Fruit fly (Drosophila melanogaster) whole organism, embryonic: ENCODE data around the gene osp.

ENCODE experiments used
- B-H1 ChIP-seq: fragments of 200-800 bp; sonication (Bioruptor generic); IDR thresholded peaks from 3 replicates; pipeline ENCODE4 v1.3.6; 2022; ENCODE audit warnings: missing biosample characterization, missing genetic modification characterization
- CG10209 ChIP-seq: fragments of 200-800 bp; sonication (Bioruptor generic); optimal IDR thresholded peaks from 3 replicates; lab custom pipeline; 2017; ENCODE audit warnings: missing biosample characterization, mild to moderate bottlenecking, missing genetic modification characterization, missing genetic modification reagents
- CG1024 ChIP-seq: fragments of 200-800 bp; sonication (Bioruptor generic); IDR thresholded peaks from 2 replicates; pipeline ENCODE4 v1.3.6; 2022; ENCODE audit warnings: missing biosample characterization, missing genetic modification characterization
- CG10979 ChIP-seq: fragments of 200-800 bp; sonication (Bioruptor generic); optimal IDR thresholded peaks from 2 replicates; lab custom pipeline; 2018; ENCODE audit warnings: missing biosample characterization, mild to moderate bottlenecking, missing genetic modification characterization, moderate library complexity
- CG11723 ChIP-seq: fragments of 200-800 bp; sonication (Bioruptor generic); optimal IDR thresholded peaks from 2 replicates; lab custom pipeline; 2017; ENCODE audit warnings: missing biosample characterization, mild to moderate bottlenecking, missing genetic modification characterization
- CG12071 ChIP-seq: fragments of 200-800 bp; sonication (Bioruptor generic); optimal IDR thresholded peaks from 3 replicates; lab custom pipeline; 2018; ENCODE audit warnings: missing biosample characterization, mild to moderate bottlenecking, missing genetic modification characterization
- CG12236 ChIP-seq: fragments of 200-800 bp; sonication (Bioruptor generic); optimal IDR thresholded peaks from 2 replicates; lab custom pipeline; 2016; ENCODE audit warnings: missing biosample characterization, missing genetic modification characterization
- CG13775 ChIP-seq: fragments of 200-800 bp; sonication (Bioruptor generic); optimal IDR thresholded peaks from 3 replicates; lab custom pipeline; 2017; ENCODE audit warnings: missing biosample characterization, mild to moderate bottlenecking, missing genetic modification characterization
- CG14860 ChIP-seq: fragments of 200-800 bp; sonication (Bioruptor generic); IDR thresholded peaks from 3 replicates; pipeline ENCODE4 v1.3.6; 2022; ENCODE audit warnings: missing biosample characterization, missing genetic modification characterization; ENCODE audit not compliant: partially characterized antibody
- CG15269 ChIP-seq: fragments of 200-800 bp; sonication (Bioruptor generic); optimal IDR thresholded peaks from 2 replicates; lab custom pipeline; 2018; ENCODE audit warnings: missing biosample characterization, mild to moderate bottlenecking, missing genetic modification characterization, moderate library complexity
- CG16779 ChIP-seq: fragments of 200-800 bp; sonication (Bioruptor generic); IDR thresholded peaks from 2 replicates; pipeline ENCODE4 v1.3.6; 2022; ENCODE audit warnings: missing biosample characterization, missing genetic modification characterization
- CG17361 ChIP-seq: fragments of 200-800 bp; sonication (Bioruptor generic); IDR thresholded peaks from 3 replicates; pipeline ENCODE4 v1.3.6; 2022; ENCODE audit warnings: missing biosample characterization, missing genetic modification characterization
- CG18011 ChIP-seq: fragments of 200-800 bp; sonication (Bioruptor generic); optimal IDR thresholded peaks from 2 replicates; lab custom pipeline; 2017; ENCODE audit warnings: missing biosample characterization, missing genetic modification characterization, mild to moderate bottlenecking, moderate library complexity, missing genotype
- CG2120 ChIP-seq: fragments of 200-800 bp; sonication (Bioruptor generic); optimal IDR thresholded peaks from 3 replicates; lab custom pipeline; 2016; ENCODE audit warnings: missing biosample characterization, missing genetic modification characterization
- CG2875 ChIP-seq: fragments of 200-800 bp; sonication (Bioruptor generic); optimal IDR thresholded peaks from 2 replicates; lab custom pipeline; 2017; ENCODE audit warnings: missing biosample characterization, mild to moderate bottlenecking, missing genetic modification characterization, missing genetic modification reagents
- CG4820 ChIP-seq: fragments of 200-800 bp; sonication (Bioruptor generic); optimal IDR thresholded peaks from 3 replicates; lab custom pipeline; 2016; ENCODE audit warnings: missing biosample characterization, missing genetic modification characterization
- CG5245 ChIP-seq: fragments of 200-800 bp; sonication (Bioruptor generic); optimal IDR thresholded peaks from 3 replicates; lab custom pipeline; 2016; ENCODE audit warnings: missing biosample characterization, missing genetic modification characterization
- CG7271 ChIP-seq: fragments of 200-800 bp; sonication (Bioruptor generic); optimal IDR thresholded peaks from 2 replicates; lab custom pipeline; 2018; ENCODE audit warnings: missing biosample characterization, mild to moderate bottlenecking, missing genetic modification characterization, moderate library complexity
- CG8944 ChIP-seq: fragments of 200-800 bp; sonication (Bioruptor generic); optimal IDR thresholded peaks from 3 replicates; lab custom pipeline; 2016; ENCODE audit warnings: missing biosample characterization, missing genetic modification characterization
- CG9437 ChIP-seq: fragments of 200-800 bp; sonication (Bioruptor generic); optimal IDR thresholded peaks from 2 replicates; lab custom pipeline; 2018; ENCODE audit warnings: missing biosample characterization, mild to moderate bottlenecking, missing genetic modification characterization
- CG9797 ChIP-seq: fragments of 200-800 bp; sonication (Bioruptor generic); optimal IDR thresholded peaks from 3 replicates; lab custom pipeline; 2018; ENCODE audit warnings: missing biosample characterization, mild to moderate bottlenecking, missing genetic modification characterization
- CHES-1-like ChIP-seq: fragments of 200-800 bp; sonication (Bioruptor generic); optimal IDR thresholded peaks from 2 replicates; lab custom pipeline; 2016; ENCODE audit warnings: missing biosample characterization, missing genetic modification characterization
- Camta ChIP-seq: fragments of 200-800 bp; sonication (Bioruptor generic); optimal IDR thresholded peaks from 2 replicates; lab custom pipeline; 2016; ENCODE audit warnings: missing biosample characterization, missing genetic modification characterization
- D19A ChIP-seq: fragments of 200-800 bp; optimal IDR thresholded peaks from 3 replicates; lab custom pipeline; 2019; ENCODE audit warnings: missing biosample characterization, mild to moderate bottlenecking, missing genetic modification characterization, moderate library complexity
- Deaf1 ChIP-seq: fragments of 200-800 bp; optimal IDR thresholded peaks from 3 replicates; lab custom pipeline; 2019; ENCODE audit warnings: missing biosample characterization, mild to moderate bottlenecking, missing genetic modification characterization, moderate library complexity
- Elba2 ChIP-seq: fragments of 200-800 bp; sonication (Bioruptor generic); optimal IDR thresholded peaks from 3 replicates; lab custom pipeline; 2016; ENCODE audit warnings: missing biosample characterization, missing genetic modification characterization
- Gug ChIP-seq: fragments of 200-800 bp; sonication (Bioruptor generic); IDR thresholded peaks from 4 replicates; pipeline ENCODE4 v1.3.6; 2022; ENCODE audit warnings: missing biosample characterization, missing genetic modification characterization
- Myb ChIP-seq: fragments of 200-800 bp; sonication (Bioruptor generic); optimal IDR thresholded peaks from 2 replicates; lab custom pipeline; 2016; ENCODE audit warnings: missing biosample characterization, missing genetic modification characterization
- Oaz ChIP-seq: fragments of 200-800 bp; sonication (Bioruptor generic); IDR thresholded peaks from 2 replicates; pipeline ENCODE4 v1.3.6; 2022; ENCODE audit warnings: missing biosample characterization, missing genetic modification characterization
- Opbp ChIP-seq: fragments of 200-800 bp; sonication (Bioruptor generic); IDR thresholded peaks from 3 replicates; pipeline ENCODE4 v1.3.6; 2022; ENCODE audit warnings: missing biosample characterization, missing genetic modification characterization; ENCODE audit not compliant: partially characterized antibody
- PHDP ChIP-seq: fragments of 200-800 bp; sonication (Bioruptor generic); optimal IDR thresholded peaks from 3 replicates; lab custom pipeline; 2018; ENCODE audit warnings: missing biosample characterization, mild to moderate bottlenecking, missing genetic modification characterization, moderate library complexity
- Six4 ChIP-seq: fragments of 200-800 bp; sonication (Bioruptor generic); optimal IDR thresholded peaks from 2 replicates; lab custom pipeline; 2016; ENCODE audit warnings: missing biosample characterization, missing genetic modification characterization
- abd-A ChIP-seq: fragments of 200-800 bp; sonication (Bioruptor generic); optimal IDR thresholded peaks from 3 replicates; lab custom pipeline; 2019; ENCODE audit warnings: missing biosample characterization, mild to moderate bottlenecking, missing genetic modification characterization, moderate library complexity
- croc ChIP-seq: fragments of 200-800 bp; sonication (Bioruptor generic); conservative IDR thresholded peaks from 3 replicates; pipeline ENCODE4 v1.3.6; 2022; ENCODE audit warnings: missing biosample characterization, missing genetic modification characterization
- dmrt99B ChIP-seq: fragments of 200-800 bp; sonication (Bioruptor generic); optimal IDR thresholded peaks from 2 replicates; lab custom pipeline; 2018; ENCODE audit warnings: missing biosample characterization, mild to moderate bottlenecking, missing genetic modification characterization, moderate library complexity
- dpn ChIP-seq, 2 experiments: fragments of 200-800 bp; sonication (Bioruptor generic); optimal IDR thresholded peaks; 3 replicates each; lab custom pipeline; 2016; ENCODE audit warnings: missing biosample characterization in 2 of 2, missing genetic modification characterization in 2 of 2
- emc ChIP-seq: fragments of 200-800 bp; sonication (Bioruptor generic); optimal IDR thresholded peaks from 2 replicates; lab custom pipeline; 2016; ENCODE audit warnings: missing biosample characterization, missing genetic modification characterization
- esg ChIP-seq: fragments of 200-800 bp; sonication (Bioruptor generic); conservative IDR thresholded peaks from 2 replicates; pipeline ENCODE4 v1.3.6; 2022; ENCODE audit warnings: missing biosample characterization, missing genetic modification characterization
- ewg ChIP-seq: fragments of 200-800 bp; sonication (Bioruptor generic); optimal IDR thresholded peaks from 3 replicates; lab custom pipeline; 2017; ENCODE audit warnings: mild to moderate bottlenecking, missing biosample characterization, missing genetic modification reagents, missing genetic modification characterization
- ken ChIP-seq: fragments of 200-800 bp; sonication (Bioruptor generic); IDR thresholded peaks from 3 replicates; pipeline ENCODE4 v1.3.6; 2022; ENCODE audit warnings: missing biosample characterization, missing genetic modification characterization
- lmd ChIP-seq: fragments of 200-800 bp; sonication (Bioruptor generic); IDR thresholded peaks from 2 replicates; pipeline ENCODE4 v1.3.6; 2022; ENCODE audit warnings: missing biosample characterization, missing genetic modification characterization
- lov ChIP-seq, 2 experiments: fragments of 200-800 bp in 1 of 2; fragments of >200 bp in 1 of 2; sonication (Bioruptor generic) in 1 of 2; IDR thresholded peaks in 1 of 2; optimal IDR thresholded peaks in 1 of 2; 2 replicates in 1 of 2; 3 replicates in 1 of 2; pipeline versions ENCODE4 v1.3.6 to Lab custom; 2017 to 2022; ENCODE audit warnings: missing biosample characterization in 1 of 2, missing genetic modification characterization in 1 of 2
- maf-S ChIP-seq: fragments of 200-800 bp; sonication (Bioruptor generic); optimal IDR thresholded peaks from 2 replicates; lab custom pipeline; 2016; ENCODE audit warnings: missing biosample characterization, missing genetic modification characterization
- peb ChIP-seq: fragments of 200-800 bp; sonication (Bioruptor generic); IDR thresholded peaks from 2 replicates; pipeline ENCODE4 v1.3.6; 2022; ENCODE audit warnings: missing biosample characterization, missing genetic modification characterization
- scrt ChIP-seq: fragments of 200-800 bp; sonication (Bioruptor generic); optimal IDR thresholded peaks from 2 replicates; lab custom pipeline; 2018; ENCODE audit warnings: missing biosample characterization, mild to moderate bottlenecking, missing genetic modification characterization, moderate library complexity
- sd ChIP-seq: fragments of 200-800 bp; sonication (Bioruptor generic); optimal IDR thresholded peaks from 3 replicates; lab custom pipeline; 2018; ENCODE audit warnings: missing biosample characterization, mild to moderate bottlenecking, missing genetic modification characterization, moderate library complexity
- sim ChIP-seq: fragments of 200-800 bp; sonication (Bioruptor generic); IDR thresholded peaks from 2 replicates; pipeline ENCODE4 v1.3.6; 2022; ENCODE audit warnings: missing biosample characterization, missing genetic modification characterization
- sug ChIP-seq: fragments of 200-800 bp; optimal IDR thresholded peaks from 2 replicates; lab custom pipeline; 2019; ENCODE audit warnings: missing biosample characterization, mild to moderate bottlenecking, missing genetic modification characterization, moderate library complexity
- yki ChIP-seq: fragments of >200 bp; optimal IDR thresholded peaks from 3 replicates; lab custom pipeline; 2018
- zfh2 ChIP-seq: fragments of 200-800 bp; sonication (Bioruptor generic); optimal IDR thresholded peaks from 2 replicates; lab custom pipeline; 2016; ENCODE audit warnings: missing biosample characterization, missing genetic modification characterization

osp gene

dm6 chr2L:14599058-14599789 is 89.9 kb downstream of the osp start (continued):
- no peak for TF ChIP-seq ken (GFP tag; lab: Robert Waterston, UW)
- TF ChIP-seq maf-S (GFP tag; lab: Kevin White, UChicago): no peak
- TF ChIP-seq emc: no peak
- no peak for TF ChIP-seq CG9437 (GFP tag; lab: Kevin White, UChicago)
- no peak for TF ChIP-seq CG12236
- TF ChIP-seq CG4820 (GFP tag; lab: Kevin White, UChicago): no peak
- no peak for TF ChIP-seq CG8944 (GFP tag; lab: Kevin White, UChicago)
- no peak for TF ChIP-seq CG16779 (GFP tag; lab: Robert Waterston, UW)
- TF ChIP-seq CG14860: peak; percentile 82; the same call in 2 of the 3 replicates
- no peak for TF ChIP-seq D19A (tag; lab: Kevin White, UChicago)
- TF ChIP-seq CG12071 (GFP tag; lab: Kevin White, UChicago): no peak
- no peak for TF ChIP-seq B-H1 (GFP tag; lab: Robert Waterston, UW)
- no peak for TF ChIP-seq Six4
- no peak for TF ChIP-seq dmrt99B (tag; lab: Kevin White, UChicago)
- no peak for TF ChIP-seq esg
- no peak for TF ChIP-seq ewg
- TF ChIP-seq CG13775 (GFP tag; lab: Kevin White, UChicago): no peak
- TF ChIP-seq Opbp: peak; percentile 88
- no peak for TF ChIP-seq Camta (GFP tag; lab: Kevin White, UChicago)
- no peak for TF ChIP-seq Myb (GFP tag; lab: Kevin White, UChicago)
- no peak for TF ChIP-seq CG7271 (tag; lab: Kevin White, UChicago)
- no peak for TF ChIP-seq CG10209 (GFP tag; lab: Kevin White, UChicago)
- no peak for TF ChIP-seq CG10979 (tag; lab: Kevin White, UChicago)
- no peak for TF ChIP-seq croc (GFP tag; lab: Robert Waterston, UW)
- TF ChIP-seq zfh2 (GFP tag; lab: Kevin White, UChicago): no peak
- TF ChIP-seq lmd (GFP tag; lab: Robert Waterston, UW): no peak
- TF ChIP-seq sug (tag; lab: Kevin White, UChicago): peak; percentile 38
- no peak for TF ChIP-seq peb
- no peak for TF ChIP-seq Deaf1 (tag; lab: Kevin White, UChicago)
- no peak for TF ChIP-seq CG11723 (GFP tag; lab: Kevin White, UChicago)
- no peak for TF ChIP-seq lov (optimal IDR thresholded peaks at IDR 0.05; lab: Kevin White, UChicago)
- TF ChIP-seq lov (GFP tag; IDR thresholded peaks at IDR 0.05; lab: Robert Waterston, UW): no peak
- TF ChIP-seq CHES-1-like (GFP tag; lab: Kevin White, UChicago): no peak
- no peak for TF ChIP-seq CG18011 (GFP tag; lab: Kevin White, UChicago)
- no peak for TF ChIP-seq yki (lab: Kevin White, UChicago)
- TF ChIP-seq Gug: no peak
- TF ChIP-seq sim (GFP tag; lab: Robert Waterston, UW): no peak
- no peak for TF ChIP-seq dpn (GFP tag; optimal IDR thresholded peaks at IDR 0.05; lab: Kevin White, UChicago)
- peak; percentile 15 for TF ChIP-seq CG15269 (tag; lab: Kevin White, UChicago)
- TF ChIP-seq CG2875 (GFP tag; lab: Kevin White, UChicago): no peak
- no peak for TF ChIP-seq PHDP
- no peak for TF ChIP-seq CG1024 (GFP tag; lab: Robert Waterston, UW)
- no peak for TF ChIP-seq CG17361 (GFP tag; lab: Robert Waterston, UW)
- TF ChIP-seq CG9797 (GFP tag; lab: Kevin White, UChicago): no peak
- no peak for TF ChIP-seq CG5245
- no peak for TF ChIP-seq scrt (GFP tag; lab: Kevin White, UChicago)
- no peak for TF ChIP-seq Elba2 (GFP tag; lab: Kevin White, UChicago)
- no peak for TF ChIP-seq Oaz
- no peak for TF ChIP-seq sd (tag; lab: Kevin White, UChicago)
- no peak for TF ChIP-seq CG2120
- no peak for TF ChIP-seq abd-A (tag; lab: Kevin White, UChicago)
